Fruit fly (Drosophila melanogaster) whole organism, embryonic: Measurements from ENCODE around the gene Pex11c.

Source experiments
- Aef1 ChIP-seq: fragments of 200-800 bp; sonication (Bioruptor generic); IDR thresholded peaks from 3 replicates; pipeline ENCODE4 v1.3.6; 2022; ENCODE audit warnings: missing biosample characterization, missing genetic modification characterization
- Asciz ChIP-seq: fragments of 200-800 bp; sonication (Bioruptor generic); optimal IDR thresholded peaks from 2 replicates; lab custom pipeline; 2017; ENCODE audit warnings: missing biosample characterization, mild to moderate bottlenecking, missing genetic modification characterization, missing genetic modification reagents
- Awh ChIP-seq: fragments of 200-800 bp; sonication (Bioruptor generic); IDR thresholded peaks from 2 replicates; pipeline ENCODE4, ENCODE4 v1.3.6; 2022; ENCODE audit warnings: missing biosample characterization, missing genetic modification characterization
- CG10321 ChIP-seq: fragments of 200-800 bp; sonication (Bioruptor generic); IDR thresholded peaks from 2 replicates; pipeline ENCODE4 v1.3.6; 2022; ENCODE audit warnings: missing biosample characterization, missing genetic modification characterization
- CG10654 ChIP-seq: fragments of 200-800 bp; sonication (Bioruptor generic); optimal IDR thresholded peaks from 2 replicates; lab custom pipeline; 2016; ENCODE audit warnings: missing biosample characterization, missing genetic modification characterization
- CG11696 ChIP-seq: fragments of 200-800 bp; sonication (Bioruptor generic); IDR thresholded peaks from 2 replicates; pipeline ENCODE4 v1.3.6; 2022; ENCODE audit warnings: missing biosample characterization, missing genetic modification characterization
- CG12299 ChIP-seq: fragments of 200-800 bp; sonication (Bioruptor generic); optimal IDR thresholded peaks from 2 replicates; lab custom pipeline; 2018; ENCODE audit warnings: missing biosample characterization, mild to moderate bottlenecking, missing genetic modification characterization
- CG13287 ChIP-seq: fragments of 200-800 bp; sonication (Bioruptor generic); IDR thresholded peaks from 2 replicates; pipeline ENCODE4 v1.3.6; 2022; ENCODE audit warnings: missing biosample characterization, missing genetic modification characterization; ENCODE audit not compliant: partially characterized antibody
- CG15479 ChIP-seq: fragments of 200-800 bp; sonication (Bioruptor generic); optimal IDR thresholded peaks from 3 replicates; lab custom pipeline; 2019; ENCODE audit warnings: missing biosample characterization, mild to moderate bottlenecking, missing genetic modification characterization, moderate library complexity
- CG15696 ChIP-seq: fragments of 200-800 bp; sonication (Bioruptor generic); optimal IDR thresholded peaks from 2 replicates; lab custom pipeline; 2019; ENCODE audit warnings: missing biosample characterization, mild to moderate bottlenecking, missing genetic modification characterization, moderate library complexity
- CG17361 ChIP-seq: fragments of 200-800 bp; sonication (Bioruptor generic); IDR thresholded peaks from 3 replicates; pipeline ENCODE4 v1.3.6; 2022; ENCODE audit warnings: missing biosample characterization, missing genetic modification characterization
- CG1792 ChIP-seq: fragments of 200-800 bp; sonication (Bioruptor generic); optimal IDR thresholded peaks from 2 replicates; lab custom pipeline; 2016; ENCODE audit warnings: missing biosample characterization, missing genetic modification characterization
- CG30020 ChIP-seq: fragments of 200-800 bp; optimal IDR thresholded peaks from 2 replicates; lab custom pipeline; 2019; ENCODE audit warnings: missing biosample characterization, mild to moderate bottlenecking, missing genetic modification characterization, moderate library complexity
- CG30431 ChIP-seq: fragments of 200-800 bp; sonication (Bioruptor generic); optimal IDR thresholded peaks from 2 replicates; lab custom pipeline; 2017; ENCODE audit warnings: missing biosample characterization, missing genetic modification characterization
- CG31388 ChIP-seq: fragments of 200-800 bp; sonication (Bioruptor generic); optimal IDR thresholded peaks from 2 replicates; lab custom pipeline; 2016; ENCODE audit warnings: missing biosample characterization, missing genetic modification characterization
- CG33213 ChIP-seq: fragments of 200-800 bp; sonication (Bioruptor generic); optimal IDR thresholded peaks from 3 replicates; lab custom pipeline; 2016; ENCODE audit warnings: missing biosample characterization, missing genetic modification characterization
- CG34376 ChIP-seq: fragments of 200-800 bp; sonication (Bioruptor generic); optimal IDR thresholded peaks from 2 replicates; lab custom pipeline; 2018; ENCODE audit warnings: missing biosample characterization, mild to moderate bottlenecking, missing genetic modification characterization
- CG4282 ChIP-seq: fragments of 200-800 bp; sonication (Bioruptor generic); optimal IDR thresholded peaks from 2 replicates; lab custom pipeline; 2016; ENCODE audit warnings: missing biosample characterization, missing genetic modification characterization
- CG7839 ChIP-seq: fragments of 200-800 bp; sonication (Bioruptor generic); optimal IDR thresholded peaks from 3 replicates; lab custom pipeline; 2018; ENCODE audit warnings: missing biosample characterization, mild to moderate bottlenecking, missing genetic modification characterization, moderate library complexity
- CG7928 ChIP-seq: fragments of 200-800 bp; sonication (Bioruptor generic); optimal IDR thresholded peaks from 2 replicates; lab custom pipeline; 2017; ENCODE audit warnings: missing biosample characterization, mild to moderate bottlenecking, missing genetic modification characterization
- CTCF ChIP-seq: fragments of 200-800 bp; sonication (Bioruptor generic); optimal IDR thresholded peaks from 2 replicates; lab custom pipeline; 2017; ENCODE audit warnings: missing biosample characterization, mild to moderate bottlenecking, missing genetic modification characterization, moderate library complexity
- Dfd ChIP-seq, 2 experiments: fragments of >200 bp; optimal IDR thresholded peaks; 2 replicates each; lab custom pipeline; 2017; ENCODE audit warnings: missing biosample characterization in 2 of 2, missing genetic modification characterization in 2 of 2
- Dll ChIP-seq: fragments of 200-800 bp; sonication (Bioruptor generic); IDR thresholded peaks from 4 replicates; pipeline ENCODE4 v1.3.6; 2022; ENCODE audit warnings: missing biosample characterization, missing genetic modification characterization; ENCODE audit not compliant: partially characterized antibody
- Drgx ChIP-seq: fragments of 200-800 bp; sonication (Bioruptor generic); IDR thresholded peaks from 2 replicates; pipeline ENCODE4 v1.3.6; 2022; ENCODE audit warnings: missing biosample characterization, missing genetic modification characterization
- H2.0 ChIP-seq: fragments of 200-800 bp; sonication (Bioruptor generic); IDR thresholded peaks from 2 replicates; pipeline ENCODE4 v1.3.6; 2022; ENCODE audit warnings: missing biosample characterization, missing genetic modification characterization
- Lim3 ChIP-seq: fragments of 200-800 bp; sonication (Bioruptor generic); IDR thresholded peaks from 2 replicates; pipeline ENCODE4 v1.3.6; 2022; ENCODE audit warnings: missing biosample characterization, missing genetic modification characterization
- MTF-1 ChIP-seq: fragments of 200-800 bp; sonication (Bioruptor generic); optimal IDR thresholded peaks from 2 replicates; lab custom pipeline; 2018; ENCODE audit warnings: missing biosample characterization, mild to moderate bottlenecking, missing genetic modification characterization, borderline replicate concordance
- Max ChIP-seq: fragments of 200-800 bp; sonication (Bioruptor generic); optimal IDR thresholded peaks from 2 replicates; lab custom pipeline; 2016; ENCODE audit warnings: missing biosample characterization, mild to moderate bottlenecking, missing genetic modification characterization
- Nf-YC ChIP-seq: fragments of 200-800 bp; optimal IDR thresholded peaks from 3 replicates; lab custom pipeline; 2019; ENCODE audit warnings: missing biosample characterization, mild to moderate bottlenecking, missing genetic modification characterization, moderate library complexity
- Oaz ChIP-seq: fragments of 200-800 bp; sonication (Bioruptor generic); IDR thresholded peaks from 2 replicates; pipeline ENCODE4 v1.3.6; 2022; ENCODE audit warnings: missing biosample characterization, missing genetic modification characterization
- PHDP ChIP-seq: fragments of 200-800 bp; sonication (Bioruptor generic); optimal IDR thresholded peaks from 3 replicates; lab custom pipeline; 2018; ENCODE audit warnings: missing biosample characterization, mild to moderate bottlenecking, missing genetic modification characterization, moderate library complexity
- Sox100B ChIP-seq: fragments of 200-800 bp; sonication (Bioruptor generic); optimal IDR thresholded peaks from 3 replicates; lab custom pipeline; 2018; ENCODE audit warnings: missing biosample characterization, mild to moderate bottlenecking, missing genetic modification characterization
- Sry-δ ChIP-seq: fragments of 200-800 bp; sonication (Bioruptor generic); optimal IDR thresholded peaks from 2 replicates; lab custom pipeline; 2016; ENCODE audit warnings: missing biosample characterization, missing genetic modification characterization
- Ssrp ChIP-seq: fragments of 200-800 bp; sonication (Bioruptor generic); optimal IDR thresholded peaks from 2 replicates; lab custom pipeline; 2018; ENCODE audit warnings: missing biosample characterization, mild to moderate bottlenecking, missing genetic modification characterization, moderate library complexity
- ara ChIP-seq: fragments of 200-800 bp; sonication (Bioruptor generic); IDR thresholded peaks from 2 replicates; pipeline ENCODE4 v1.3.6; 2022; ENCODE audit warnings: missing biosample characterization, missing genetic modification characterization
- az2 ChIP-seq: fragments of 200-800 bp; sonication (Bioruptor generic); optimal IDR thresholded peaks from 3 replicates; lab custom pipeline; 2016; ENCODE audit warnings: missing biosample characterization, missing genetic modification characterization
- bbx ChIP-seq: fragments of 200-800 bp; sonication (Bioruptor generic); IDR thresholded peaks from 2 replicates; pipeline ENCODE4 v1.3.6; 2022; ENCODE audit warnings: missing biosample characterization, missing genetic modification characterization; ENCODE audit not compliant: partially characterized antibody
- bcd ChIP-seq: fragments of 200-800 bp; sonication (Bioruptor generic); optimal IDR thresholded peaks from 2 replicates; lab custom pipeline; 2017; ENCODE audit warnings: missing biosample characterization, mild to moderate bottlenecking, missing genetic modification characterization
- cg ChIP-seq: fragments of 200-800 bp; sonication (Bioruptor generic); optimal IDR thresholded peaks from 3 replicates; lab custom pipeline; 2019; ENCODE audit warnings: missing biosample characterization, mild to moderate bottlenecking, missing genetic modification characterization, moderate library complexity
- crc ChIP-seq: fragments of 200-800 bp; sonication (Bioruptor generic); optimal IDR thresholded peaks from 2 replicates; lab custom pipeline; 2016; ENCODE audit warnings: missing biosample characterization, missing genetic modification characterization
- ftz-f1 ChIP-seq: fragments of 200-800 bp; sonication (Bioruptor generic); optimal IDR thresholded peaks from 2 replicates; lab custom pipeline; 2016; ENCODE audit warnings: missing biosample characterization, missing genetic modification characterization
- h ChIP-seq: fragments of >200 bp; optimal IDR thresholded peaks from 2 replicates; lab custom pipeline; 2017
- ind ChIP-seq: fragments of 200-800 bp; sonication (Bioruptor generic); optimal IDR thresholded peaks from 3 replicates; lab custom pipeline; 2016; ENCODE audit warnings: missing biosample characterization, missing genetic modification characterization
- lola ChIP-seq, 3 experiments: fragments of >200 bp in 2 of 3; fragments of 200-800 bp in 1 of 3; sonication (Bioruptor generic) in 1 of 3; optimal IDR thresholded peaks; 2 replicates each; lab custom pipeline; 2017 to 2019; ENCODE audit warnings: missing biosample characterization in 3 of 3, missing genetic modification characterization in 3 of 3, mild to moderate bottlenecking in 1 of 3, moderate library complexity in 1 of 3
- oc ChIP-seq: fragments of 200-800 bp; sonication (Bioruptor generic); optimal IDR thresholded peaks from 2 replicates; lab custom pipeline; 2018; ENCODE audit warnings: missing biosample characterization, mild to moderate bottlenecking, missing genetic modification characterization, moderate library complexity
- p53 ChIP-seq: fragments of 200-800 bp; sonication (Bioruptor generic); optimal IDR thresholded peaks from 2 replicates; lab custom pipeline; 2016; ENCODE audit warnings: missing biosample characterization, missing genetic modification characterization
- pros ChIP-seq: fragments of 200-800 bp; sonication (Bioruptor generic); optimal IDR thresholded peaks from 3 replicates; lab custom pipeline; 2019; ENCODE audit warnings: missing biosample characterization, mild to moderate bottlenecking, missing genetic modification characterization, moderate library complexity
- sob ChIP-seq: fragments of 200-800 bp; sonication (Bioruptor generic); IDR thresholded peaks from 2 replicates; pipeline ENCODE4 v1.3.6; 2022; ENCODE audit warnings: missing biosample characterization, missing genetic modification characterization
- ssp ChIP-seq: fragments of 200-800 bp; sonication (Bioruptor generic); IDR thresholded peaks from 2 replicates; pipeline ENCODE4 v1.3.6; 2022; ENCODE audit warnings: missing biosample characterization, missing genetic modification characterization
- tup ChIP-seq: fragments of 200-800 bp; sonication (Bioruptor generic); optimal IDR thresholded peaks from 2 replicates; lab custom pipeline; 2016; ENCODE audit warnings: missing biosample characterization, mild to moderate bottlenecking, missing genetic modification characterization, moderate library complexity
- unpg ChIP-seq: fragments of 200-800 bp; sonication (Bioruptor generic); optimal IDR thresholded peaks from 3 replicates; lab custom pipeline; 2018; ENCODE audit warnings: missing biosample characterization, mild to moderate bottlenecking, missing genetic modification characterization, moderate library complexity
- zfh2 ChIP-seq: fragments of 200-800 bp; sonication (Bioruptor generic); optimal IDR thresholded peaks from 2 replicates; lab custom pipeline; 2016; ENCODE audit warnings: missing biosample characterization, missing genetic modification characterization

The Pex11c gene

dm6 chr3R:23221680-23222148 is 36.5 kb upstream of the Pex11c start (continued):
- TF ChIP-seq Dll (GFP tag; lab: Robert Waterston, UW) (peak; percentile 47; the same call in 1 of the 4 replicates), zfh2 (no peak), Dfd (GFP tag; optimal IDR thresholded peaks at IDR 0.05; lab: Kevin White, UChicago) (no peak), CG17361 (GFP tag; lab: Robert Waterston, UW) (no peak), CG15696 (tag; lab: Kevin White, UChicago) (no peak), p53 (no peak), MTF-1 (GFP tag; lab: Kevin White, UChicago) (no peak), CG4282 (no peak), ara (no peak), oc (tag; lab: Kevin White, UChicago) (no peak), Drgx (no peak), CG7928 (GFP tag; lab: Kevin White, UChicago) (no peak), CG30020 (tag; lab: Kevin White, UChicago) (no peak), CG11696 (GFP tag; lab: Robert Waterston, UW) (no peak), CTCF (GFP tag; lab: Kevin White, UChicago) (peak; percentile 52), sob (GFP tag; lab: Robert Waterston, UW) (no peak), ftz-f1 (GFP tag; lab: Kevin White, UChicago) (peak; percentile 51), Asciz (no peak), Lim3 (GFP tag; lab: Robert Waterston, UW) (no peak), CG15479 (GFP tag; lab: Kevin White, UChicago) (no peak), unpg (no peak), H2.0 (no peak), CG10654 (GFP tag; lab: Kevin White, UChicago) (no peak), CG13287 (GFP tag; lab: Robert Waterston, UW) (peak; percentile 61; the same call in 1 of the 2 replicates), CG10321 (GFP tag; lab: Robert Waterston, UW) (no peak), CG31388 (no peak), PHDP (tag; lab: Kevin White, UChicago) (no peak), h (lab: Kevin White, UChicago) (no peak), CG33213 (GFP tag; lab: Kevin White, UChicago) (no peak), Nf-YC (tag; lab: Kevin White, UChicago) (no peak), CG1792 (GFP tag; lab: Kevin White, UChicago) (no peak), Sox100B (GFP tag; lab: Kevin White, UChicago) (no peak), bbx (peak; percentile 46; the same call in 1 of the 2 replicates), Oaz (GFP tag; lab: Robert Waterston, UW) (no peak), crc (GFP tag; lab: Kevin White, UChicago) (no peak), Awh (GFP tag; lab: Robert Waterston, UW) (no peak), CG30431 (GFP tag; lab: Kevin White, UChicago) (no peak), cg (GFP tag; lab: Kevin White, UChicago) (peak; percentile 75), bcd (GFP tag; lab: Kevin White, UChicago) (no peak), lola (GFP tag; optimal IDR thresholded peaks at IDR 0.05; lab: Kevin White, UChicago) (no peak), Max (GFP tag; lab: Kevin White, UChicago) (no peak), Aef1 (GFP tag; lab: Robert Waterston, UW) (no peak), ssp (no peak), Ssrp (no peak), tup (GFP tag; lab: Kevin White, UChicago) (no peak), CG7839 (tag; lab: Kevin White, UChicago) (no peak), CG34376 (GFP tag; lab: Kevin White, UChicago) (peak; percentile 55), az2 (GFP tag; lab: Kevin White, UChicago) (no peak), CG12299 (tag; lab: Kevin White, UChicago) (no peak), Sry-δ (no peak), ind (GFP tag; lab: Kevin White, UChicago) (no peak), pros (no peak)
